1 fruit fly cellular context compared by ENCODE assay signal in genomic region chr3R:26724977-26725612, dm6.
A peak's percentile ranks its signal among the peaks of the same experiment; 100 is the strongest.
TF ChIP-seq lines count a peak whose summit lies in the region.

Gene CG6420 (minus strand): TSS chr3R:26725216.

TF ChIP-seq in whole organism, embryonic, 481 proteins besides CTCF, POLR2A, EP300 and RAD21 (continued from another document):
- TF ChIP-seq usp (GFP tag; optimal IDR thresholded peaks at IDR 0.05; lab: Kevin White, UChicago) (no peak), Asciz (GFP tag; optimal IDR thresholded peaks at IDR 0.05; lab: Kevin White, UChicago) (no peak), amos (GFP tag; IDR thresholded peaks at IDR 0.05; lab: Robert Waterston, UW; ENCODE audit: partially characterized antibody) (peak; percentile 93), Chrac-16 (GFP tag; optimal IDR thresholded peaks at IDR 0.05; lab: Kevin White, UChicago) (no peak), CG1792 (GFP tag; optimal IDR thresholded peaks at IDR 0.05; lab: Kevin White, UChicago) (no peak), CG2199 (GFP tag; IDR thresholded peaks at IDR 0.05; lab: Robert Waterston, UW) (no peak), lola (GFP tag; optimal IDR thresholded peaks at IDR 0.05; lab: Kevin White, UChicago) (no peak), CG5953 (GFP tag; IDR thresholded peaks at IDR 0.05; lab: Robert Waterston, UW) (no peak), sug (tag; optimal IDR thresholded peaks at IDR 0.05; lab: Kevin White, UChicago) (no peak), CG6765 (GFP tag; optimal IDR thresholded peaks at IDR 0.05; lab: Kevin White, UChicago) (no peak), otp (GFP tag; IDR thresholded peaks at IDR 0.05; lab: Robert Waterston, UW) (no peak), trem (tag; optimal IDR thresholded peaks at IDR 0.05; lab: Kevin White, UChicago) (peak; percentile 27), schlank (tag; optimal IDR thresholded peaks at IDR 0.05; lab: Kevin White, UChicago) (no peak), CG6791 (GFP tag; IDR thresholded peaks at IDR 0.05; lab: Robert Waterston, UW; ENCODE audit: partially characterized antibody) (peak; percentile 91), chif (GFP tag; optimal IDR thresholded peaks at IDR 0.05; lab: Kevin White, UChicago) (no peak), CoRest (tag; optimal IDR thresholded peaks at IDR 0.05; lab: Kevin White, UChicago) (peak; percentile 5), Gug (GFP tag; IDR thresholded peaks at IDR 0.05; lab: Robert Waterston, UW) (no peak), CG1024 (GFP tag; IDR thresholded peaks at IDR 0.05; lab: Robert Waterston, UW) (no peak), nerfin-2 (GFP tag; IDR thresholded peaks at IDR 0.05; lab: Robert Waterston, UW; ENCODE audit: partially characterized antibody) (peak; percentile 87), phol (tag; optimal IDR thresholded peaks at IDR 0.05; lab: Kevin White, UChicago) (peak; percentile 24), seq (GFP tag; IDR thresholded peaks at IDR 0.05; lab: Robert Waterston, UW) (no peak), Rfx (GFP tag; IDR thresholded peaks at IDR 0.05; lab: Robert Waterston, UW) (peak; percentile 31; the same call in 1 of the 2 replicates), Sin3A (optimal IDR thresholded peaks at IDR 0.05; lab: Kevin White, UChicago) (peak; percentile 58), CG13123 (GFP tag; optimal IDR thresholded peaks at IDR 0.05; lab: Kevin White, UChicago) (no peak), CG4328 (GFP tag; optimal IDR thresholded peaks at IDR 0.05; lab: Kevin White, UChicago) (no peak), YL-1 (GFP tag; optimal IDR thresholded peaks at IDR 0.05; lab: Kevin White, UChicago) (peak; percentile 32), gsb (GFP tag; IDR thresholded peaks at IDR 0.05; lab: Robert Waterston, UW) (no peak), CG12659 (GFP tag; optimal IDR thresholded peaks at IDR 0.05; lab: Kevin White, UChicago) (peak; percentile 60), sna (GFP tag; IDR thresholded peaks at IDR 0.05; lab: Robert Waterston, UW; ENCODE audit: partially characterized antibody) (peak; percentile 82), bigmax (GFP tag; optimal IDR thresholded peaks at IDR 0.05; lab: Kevin White, UChicago) (no peak), Dll (GFP tag; IDR thresholded peaks at IDR 0.05; lab: Robert Waterston, UW; ENCODE audit: partially characterized antibody) (peak; percentile 90), CG32532 (GFP tag; IDR thresholded peaks at IDR 0.05; lab: Robert Waterston, UW) (no peak), CG31441 (GFP tag; IDR thresholded peaks at IDR 0.05; lab: Robert Waterston, UW) (0 out of 2 replicates have a peak, but pooled peaks have one; percentile 16), ken (GFP tag; IDR thresholded peaks at IDR 0.05; lab: Robert Waterston, UW) (no peak), lilli (GFP tag; optimal IDR thresholded peaks at IDR 0.05; lab: Kevin White, UChicago) (no peak), CG11504 (tag; optimal IDR thresholded peaks at IDR 0.05; lab: Kevin White, UChicago) (no peak), bab2 (GFP tag; optimal IDR thresholded peaks at IDR 0.05; lab: Kevin White, UChicago) (no peak), hb (GFP tag; IDR thresholded peaks at IDR 0.05; lab: Robert Waterston, UW; ENCODE audit: partially characterized antibody) (peak; percentile 74), Hsf (GFP tag; optimal IDR thresholded peaks at IDR 0.05; lab: Kevin White, UChicago) (no peak), psq (GFP tag; optimal IDR thresholded peaks at IDR 0.05; lab: Kevin White, UChicago) (no peak), CG11695 (GFP tag; IDR thresholded peaks at IDR 0.05; lab: Robert Waterston, UW) (no peak), pho (GFP tag; optimal IDR thresholded peaks at IDR 0.05; lab: Kevin White, UChicago) (no peak), CG3838 (GFP tag; optimal IDR thresholded peaks at IDR 0.05; lab: Kevin White, UChicago) (no peak), Scr (GFP tag; IDR thresholded peaks at IDR 0.05; lab: Robert Waterston, UW; ENCODE audit: partially characterized antibody) (peak; percentile 89), tup (GFP tag; optimal IDR thresholded peaks at IDR 0.05; lab: Kevin White, UChicago) (no peak), CG8388 (GFP tag; optimal IDR thresholded peaks at IDR 0.05; lab: Kevin White, UChicago) (no peak), dmrt99B (tag; optimal IDR thresholded peaks at IDR 0.05; lab: Kevin White, UChicago) (no peak), CG14860 (GFP tag; IDR thresholded peaks at IDR 0.05; lab: Robert Waterston, UW; ENCODE audit: partially characterized antibody) (peak; percentile 62), Trl (optimal IDR thresholded peaks at IDR 0.05; lab: Kevin White, UChicago) (peak in 1 of 2 experiments; percentile 28), Trl (GFP tag; optimal IDR thresholded peaks at IDR 0.05; lab: Kevin White, UChicago) (no peak), Dbx (GFP tag; IDR thresholded peaks at IDR 0.05; lab: Robert Waterston, UW) (0 out of 3 replicates have a peak, but pooled peaks have one; percentile 10)
